Worm (Caenorhabditis elegans): ENCODE data around the gene Y39H10B.3.

Y39H10B.3 gene

ce11 chrV:3633041-3633440 is 37.6 kb upstream of the Y39H10B.3 start, which contains the start of gene F59B1.2:
F59B1.2 (plus strand) TSS chrV:3633341.
- TF ChIP-seq fkh-2 (tag; optimal IDR thresholded peaks at IDR 0.05) (no peak), elt-2 (tag; optimal IDR thresholded peaks at IDR 0.05) (no peak), pha-4 (tag; optimal IDR thresholded peaks at IDR 0.05) (no peak), lsy-12 (tag; optimal IDR thresholded peaks at IDR 0.05) (no peak), nhr-23 (tag; optimal IDR thresholded peaks at IDR 0.05) (no peak), sea-2 (GFP tag; optimal IDR thresholded peaks at IDR 0.05) (no peak), jun-1 (tag; optimal IDR thresholded peaks at IDR 0.05) (no peak), ztf-11 (tag; optimal IDR thresholded peaks at IDR 0.05) (no peak)

ce11 chrV:3634293-3635016 is 36.1 kb upstream of the Y39H10B.3 start:
- TF ChIP-seq nhr-237 (tag; optimal IDR thresholded peaks at IDR 0.05): no peak
- TF ChIP-seq elt-2 (tag; optimal IDR thresholded peaks at IDR 0.05): peak; percentile 96
- TF ChIP-seq pqm-1 (tag; optimal IDR thresholded peaks at IDR 0.05): peak; percentile 87
- TF ChIP-seq nfya-1 (tag; optimal IDR thresholded peaks at IDR 0.05; ENCODE audit: insufficient read depth): peak; percentile 27
- no peak for TF ChIP-seq fkh-10 (GFP tag; optimal IDR thresholded peaks at IDR 0.05)
- TF ChIP-seq nhr-67 (tag; optimal IDR thresholded peaks at IDR 0.05): no peak
- TF ChIP-seq ceh-28 (tag; optimal IDR thresholded peaks at IDR 0.05): peak; percentile 61
- TF ChIP-seq pha-4 (tag; optimal IDR thresholded peaks at IDR 0.05): peak; percentile 80
- peak; percentile 11 for TF ChIP-seq fos-1 (tag; optimal IDR thresholded peaks at IDR 0.05)
- no peak for TF ChIP-seq R02D3.7 (tag; optimal IDR thresholded peaks at IDR 0.05)
- TF ChIP-seq daf-12 (tag; optimal IDR thresholded peaks at IDR 0.05): no peak
- TF ChIP-seq jun-1 (tag; optimal IDR thresholded peaks at IDR 0.05): peak; percentile 50
- TF ChIP-seq nhr-23 (tag; optimal IDR thresholded peaks at IDR 0.05): no peak
- TF ChIP-seq ama-1 (optimal IDR thresholded peaks at IDR 0.05): no peak
- TF ChIP-seq zag-1 (tag; optimal IDR thresholded peaks at IDR 0.05): no peak
- TF ChIP-seq elt-1 (tag; optimal IDR thresholded peaks at IDR 0.05): no peak
- TF ChIP-seq egl-27 (tag; optimal IDR thresholded peaks at IDR 0.05): no peak

ce11 chrV:3637086-3637485 is 33.5 kb upstream of the Y39H10B.3 start, which contains the start of gene srx-41:
srx-41 (minus strand) TSS chrV:3637186.
- TF ChIP-seq sea-2 (GFP tag; optimal IDR thresholded peaks at IDR 0.05): no peak
- no peak for TF ChIP-seq elt-1 (tag; optimal IDR thresholded peaks at IDR 0.05)
- no peak for TF ChIP-seq mdl-1 (tag; optimal IDR thresholded peaks at IDR 0.05)
- TF ChIP-seq unc-39 (tag; optimal IDR thresholded peaks at IDR 0.05): no peak
- no peak for TF ChIP-seq nfya-1 (tag; optimal IDR thresholded peaks at IDR 0.05; ENCODE audit: insufficient read depth)
- no peak for TF ChIP-seq pha-4 (tag; optimal IDR thresholded peaks at IDR 0.05)
- no peak for TF ChIP-seq nhr-11 (tag; optimal IDR thresholded peaks at IDR 0.05)
- no peak for TF ChIP-seq zag-1 (tag; optimal IDR thresholded peaks at IDR 0.05)
- no peak for TF ChIP-seq mml-1 (tag; optimal IDR thresholded peaks at IDR 0.05)
- no peak for TF ChIP-seq nhr-25 (tag; optimal IDR thresholded peaks at IDR 0.05)
- no peak for TF ChIP-seq hmg-11 (tag; optimal IDR thresholded peaks at IDR 0.05)
- TF ChIP-seq ztf-11 (tag; optimal IDR thresholded peaks at IDR 0.05): no peak
- TF ChIP-seq nhr-77 (tag; optimal IDR thresholded peaks at IDR 0.05): no peak
- no peak for TF ChIP-seq jun-1 (tag; optimal IDR thresholded peaks at IDR 0.05)

- no peak for TF ChIP-seq jun-1 (tag; optimal IDR thresholded peaks at IDR 0.05)
- TF ChIP-seq pqm-1 (tag; optimal IDR thresholded peaks at IDR 0.05): no peak
- no peak for TF ChIP-seq fkh-2 (tag; optimal IDR thresholded peaks at IDR 0.05)
- TF ChIP-seq sea-2 (GFP tag; optimal IDR thresholded peaks at IDR 0.05): no peak
- TF ChIP-seq fos-1 (tag; optimal IDR thresholded peaks at IDR 0.05): no peak
- TF ChIP-seq egl-5 (tag; optimal IDR thresholded peaks at IDR 0.05): no peak
Measured at ce11 chrV:3639873-3640272, 30.7 kb upstream of the Y39H10B.3 start.

- TF ChIP-seq jun-1 (tag; optimal IDR thresholded peaks at IDR 0.05): peak; percentile 66
- TF ChIP-seq pha-4 (tag; optimal IDR thresholded peaks at IDR 0.05): peak; percentile 91
- no peak for TF ChIP-seq unc-39 (tag; optimal IDR thresholded peaks at IDR 0.05)
- no peak for TF ChIP-seq nfya-1 (tag; optimal IDR thresholded peaks at IDR 0.05; ENCODE audit: insufficient read depth)
- TF ChIP-seq nhr-77 (tag; optimal IDR thresholded peaks at IDR 0.05): peak; percentile 30
- TF ChIP-seq elt-2 (tag; optimal IDR thresholded peaks at IDR 0.05): peak; percentile 90
- TF ChIP-seq pqm-1 (tag; optimal IDR thresholded peaks at IDR 0.05): peak; percentile 84
- TF ChIP-seq nhr-25 (tag; optimal IDR thresholded peaks at IDR 0.05): peak; percentile 11
- TF ChIP-seq nhr-23 (tag; optimal IDR thresholded peaks at IDR 0.05): peak; percentile 55
- TF ChIP-seq ztf-11 (tag; optimal IDR thresholded peaks at IDR 0.05): no peak
Measured at ce11 chrV:3644193-3644693, 26.4 kb upstream of the Y39H10B.3 start, which contains the start of gene F59B1.8. F59B1.8 (minus strand) TSS chrV:3644243.

Measured in whole organism, L3 larva.